In the genomic region with DNA sequence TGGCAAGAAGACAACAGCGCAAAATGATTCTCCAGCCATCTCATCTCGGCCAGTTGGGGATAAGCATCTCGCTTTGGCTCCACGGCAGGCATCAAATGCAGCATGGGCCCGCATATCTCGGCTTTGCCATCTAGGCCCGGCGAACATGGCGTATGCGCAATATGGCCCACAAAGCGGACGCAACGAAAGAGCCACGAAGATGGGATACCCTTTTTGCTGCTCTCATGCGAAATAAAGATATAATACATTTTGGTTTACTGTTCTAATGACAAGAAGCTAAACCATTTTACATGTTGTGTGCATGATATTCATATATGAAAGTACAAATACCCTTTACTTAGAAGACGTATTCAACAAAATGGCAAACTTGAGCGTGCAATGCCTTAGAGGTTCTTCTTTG, we compare ENCODE assay signal across 1 fruit fly cellular context.
TF ChIP-seq lines count a peak whose summit lies in the region.

No protein-coding gene starts in this region.

TF ChIP-seq in whole organism, embryonic, 481 proteins besides CTCF, POLR2A, EP300 and RAD21 (continued from another document):
- no peak for TF ChIP-seq Opbp (GFP tag; IDR thresholded peaks at IDR 0.05; lab: Robert Waterston, UW; ENCODE audit: partially characterized antibody)
- no peak for TF ChIP-seq Camta (GFP tag; optimal IDR thresholded peaks at IDR 0.05; lab: Kevin White, UChicago)
- TF ChIP-seq CG7357 (GFP tag; IDR thresholded peaks at IDR 0.05; lab: Robert Waterston, UW): no peak
- TF ChIP-seq CG7271 (tag; optimal IDR thresholded peaks at IDR 0.05; lab: Kevin White, UChicago): no peak
- TF ChIP-seq Gug (GFP tag; IDR thresholded peaks at IDR 0.05; lab: Robert Waterston, UW): no peak
- no peak for TF ChIP-seq CG1647 (GFP tag; optimal IDR thresholded peaks at IDR 0.05; lab: Kevin White, UChicago)
- TF ChIP-seq row (GFP tag; IDR thresholded peaks at IDR 0.05; lab: Robert Waterston, UW): peak; percentile 34
- no peak for TF ChIP-seq amos (GFP tag; IDR thresholded peaks at IDR 0.05; lab: Robert Waterston, UW; ENCODE audit: partially characterized antibody)
- TF ChIP-seq CG17612 (GFP tag; IDR thresholded peaks at IDR 0.05; lab: Robert Waterston, UW): no peak
- TF ChIP-seq Elba2 (GFP tag; optimal IDR thresholded peaks at IDR 0.05; lab: Kevin White, UChicago): no peak
- TF ChIP-seq crp (GFP tag; optimal IDR thresholded peaks at IDR 0.05; lab: Kevin White, UChicago): no peak
- TF ChIP-seq ssp (GFP tag; IDR thresholded peaks at IDR 0.05; lab: Robert Waterston, UW): no peak
- no peak for TF ChIP-seq CG11085 (GFP tag; IDR thresholded peaks at IDR 0.05; lab: Robert Waterston, UW)
- peak; percentile 25 for TF ChIP-seq gem (tag; optimal IDR thresholded peaks at IDR 0.05; lab: Kevin White, UChicago)
- no peak for TF ChIP-seq pb (GFP tag; optimal IDR thresholded peaks at IDR 0.05; lab: Kevin White, UChicago)
- TF ChIP-seq CG11456 (GFP tag; IDR thresholded peaks at IDR 0.05; lab: Robert Waterston, UW): no peak
- TF ChIP-seq Dref (GFP tag; IDR thresholded peaks at IDR 0.05; lab: Robert Waterston, UW): no peak
- no peak for TF ChIP-seq CG14441 (GFP tag; IDR thresholded peaks at IDR 0.05; lab: Robert Waterston, UW)
- TF ChIP-seq sens (GFP tag; lab: Kevin White, UChicago): peak; percentile 79
- no peak for TF ChIP-seq CG43689 (GFP tag; IDR thresholded peaks at IDR 0.05; lab: Robert Waterston, UW)
- no peak for TF ChIP-seq Bgb (GFP tag; IDR thresholded peaks at IDR 0.05; lab: Robert Waterston, UW; ENCODE audit: partially characterized antibody)
- TF ChIP-seq Drgx (GFP tag; IDR thresholded peaks at IDR 0.05; lab: Robert Waterston, UW): peak; percentile 57
- peak; percentile 80 for TF ChIP-seq D19A (tag; optimal IDR thresholded peaks at IDR 0.05; lab: Kevin White, UChicago)
- TF ChIP-seq kay (GFP tag; optimal IDR thresholded peaks at IDR 0.05; lab: Kevin White, UChicago): no peak
- TF ChIP-seq hbn (GFP tag; IDR thresholded peaks at IDR 0.05; lab: Robert Waterston, UW; ENCODE audit: partially characterized antibody): no peak
- TF ChIP-seq nmo (GFP tag; optimal IDR thresholded peaks at IDR 0.05; lab: Kevin White, UChicago): no peak
- no peak for TF ChIP-seq unc-4 (GFP tag; IDR thresholded peaks at IDR 0.05; lab: Robert Waterston, UW; ENCODE audit: partially characterized antibody)
- TF ChIP-seq Hand (GFP tag; optimal IDR thresholded peaks at IDR 0.05; lab: Kevin White, UChicago): no peak
- no peak for TF ChIP-seq wdn (GFP tag; IDR thresholded peaks at IDR 0.05; lab: Robert Waterston, UW)
- TF ChIP-seq lbe (GFP tag; optimal IDR thresholded peaks at IDR 0.05; lab: Kevin White, UChicago): no peak
- TF ChIP-seq dati (GFP tag; IDR thresholded peaks at IDR 0.05; lab: Robert Waterston, UW): no peak
- no peak for TF ChIP-seq Fer2 (tag; optimal IDR thresholded peaks at IDR 0.05; lab: Kevin White, UChicago)
- TF ChIP-seq CG3065 (GFP tag; optimal IDR thresholded peaks at IDR 0.05; lab: Kevin White, UChicago): no peak
- no peak for TF ChIP-seq Sin3A (optimal IDR thresholded peaks at IDR 0.05; lab: Kevin White, UChicago)
- no peak for TF ChIP-seq pros (GFP tag; optimal IDR thresholded peaks at IDR 0.05; lab: Kevin White, UChicago)
- no peak for TF ChIP-seq CG16815 (GFP tag; optimal IDR thresholded peaks at IDR 0.05; lab: Kevin White, UChicago)
- no peak for TF ChIP-seq tll (GFP tag; optimal IDR thresholded peaks at IDR 0.05; lab: Kevin White, UChicago)
- TF ChIP-seq esg (GFP tag; conservative IDR thresholded peaks at IDR 0.05; lab: Robert Waterston, UW): no peak
- TF ChIP-seq E2f2 (GFP tag; IDR thresholded peaks at IDR 0.05; lab: Robert Waterston, UW): no peak
- no peak for TF ChIP-seq CG32772 (GFP tag; IDR thresholded peaks at IDR 0.05; lab: Robert Waterston, UW)
- peak; percentile 31 for TF ChIP-seq Sox102F (GFP tag; optimal IDR thresholded peaks at IDR 0.05; lab: Kevin White, UChicago)
- TF ChIP-seq CG14710 (tag; optimal IDR thresholded peaks at IDR 0.05; lab: Kevin White, UChicago): no peak
- TF ChIP-seq gcm2 (GFP tag; optimal IDR thresholded peaks at IDR 0.05; lab: Kevin White, UChicago): no peak
- TF ChIP-seq CG1529 (GFP tag; optimal IDR thresholded peaks at IDR 0.05; lab: Kevin White, UChicago): no peak
- no peak for TF ChIP-seq CG6765 (GFP tag; optimal IDR thresholded peaks at IDR 0.05; lab: Kevin White, UChicago)
- TF ChIP-seq her (GFP tag; optimal IDR thresholded peaks at IDR 0.05; lab: Kevin White, UChicago): no peak
- no peak for TF ChIP-seq CG34376 (GFP tag; optimal IDR thresholded peaks at IDR 0.05; lab: Kevin White, UChicago)
- TF ChIP-seq fd64A (GFP tag; optimal IDR thresholded peaks at IDR 0.05; lab: Kevin White, UChicago): no peak
- TF ChIP-seq Awh (GFP tag; IDR thresholded peaks at IDR 0.05; lab: Robert Waterston, UW): no peak
- no peak for TF ChIP-seq Kr (GFP tag; optimal IDR thresholded peaks at IDR 0.05; lab: Kevin White, UChicago)
- 0 out of 2 replicates have a peak, but pooled peaks have one; percentile 15 for TF ChIP-seq Ptx1 (GFP tag; IDR thresholded peaks at IDR 0.05; lab: Robert Waterston, UW)
- TF ChIP-seq Asciz (GFP tag; optimal IDR thresholded peaks at IDR 0.05; lab: Kevin White, UChicago): no peak
- no peak for TF ChIP-seq jumu (GFP tag; optimal IDR thresholded peaks at IDR 0.05; lab: Kevin White, UChicago)
- 0 out of 2 replicates have a peak, but pooled peaks have one; percentile 13 for TF ChIP-seq CG31441 (GFP tag; IDR thresholded peaks at IDR 0.05; lab: Robert Waterston, UW)
